Worm (Caenorhabditis elegans) whole organism, young adult: ENCODE data around the gene acly-1.

Source experiments
- F49E8.2 ChIP-seq: sonication (generic microtip); optimal IDR thresholded peaks from 3 replicates; lab custom pipeline; 2017; ENCODE audit warnings: missing genetic modification characterization, mild to moderate bottlenecking, missing compliant biosample characterization, antibody characterized with exemption, moderate library complexity; ENCODE audit not compliant: insufficient read depth
- ZK185.1 ChIP-seq: sonication (generic microtip); optimal IDR thresholded peaks from 2 replicates; lab custom pipeline; 2016; ENCODE audit warnings: mild to moderate bottlenecking, missing genetic modification characterization, missing compliant biosample characterization; ENCODE audit not compliant: poor library complexity, severe bottlenecking
- ceh-100 ChIP-seq: fragments of 200-800 bp; sonication (Bioruptor generic); IDR thresholded peaks from 2 replicates; pipeline ENCODE4 v1.3.6; 2022; ENCODE audit warnings: missing genetic modification reagents, missing genetic modification characterization, missing compliant biosample characterization
- efl-1 ChIP-seq: fragments of 150-350 bp; optimal IDR thresholded peaks from 2 replicates; lab custom pipeline; 2014; ENCODE audit warnings: missing biosample characterization, missing genetic modification reagents, missing genetic modification characterization
- lin-35 ChIP-seq, 3 experiments: fragments of 150-350 bp in 2 of 3; sonication (generic microtip) in 1 of 3; optimal IDR thresholded peaks; 2 replicates each; lab custom pipeline; 2014 to 2018; ENCODE audit warnings: missing biosample characterization in 3 of 3, missing genetic modification characterization in 3 of 3, missing genetic modification reagents in 3 of 3
- mxl-1 ChIP-seq: sonication (generic microtip); optimal IDR thresholded peaks from 2 replicates; lab custom pipeline; 2016; ENCODE audit warnings: missing genetic modification characterization, missing compliant biosample characterization
- nfya-1 ChIP-seq: sonication (generic microtip); optimal IDR thresholded peaks from 2 replicates; lab custom pipeline; 2017; ENCODE audit warnings: antibody characterized with exemption, missing compliant biosample characterization, missing genetic modification characterization, borderline replicate concordance; ENCODE audit not compliant: insufficient read depth
- nhr-80 ChIP-seq: sonication (generic microtip); optimal IDR thresholded peaks from 2 replicates; lab custom pipeline; 2016; ENCODE audit warnings: missing genetic modification characterization, missing compliant biosample characterization
- snpc-4 ChIP-seq, 5 experiments: fragments of 150-350 bp in 1 of 5; sonication (generic microtip) in 4 of 5; optimal IDR thresholded peaks; 2 replicates each; lab custom pipeline; 2014 to 2018; ENCODE audit warnings: missing genetic modification characterization in 5 of 5, missing biosample characterization in 3 of 5, antibody characterized with exemption in 2 of 5, mild to moderate bottlenecking in 2 of 5, missing compliant biosample characterization in 2 of 5, missing genotype in 2 of 5, moderate library complexity in 2 of 5, missing genetic modification reagents in 1 of 5
- ztf-3 ChIP-seq: fragments of 200-800 bp; sonication (Bioruptor generic); optimal IDR thresholded peaks from 2 replicates; lab custom pipeline; 2018; ENCODE audit warnings: mild to moderate bottlenecking, missing genetic modification characterization, missing compliant biosample characterization

DNA sequence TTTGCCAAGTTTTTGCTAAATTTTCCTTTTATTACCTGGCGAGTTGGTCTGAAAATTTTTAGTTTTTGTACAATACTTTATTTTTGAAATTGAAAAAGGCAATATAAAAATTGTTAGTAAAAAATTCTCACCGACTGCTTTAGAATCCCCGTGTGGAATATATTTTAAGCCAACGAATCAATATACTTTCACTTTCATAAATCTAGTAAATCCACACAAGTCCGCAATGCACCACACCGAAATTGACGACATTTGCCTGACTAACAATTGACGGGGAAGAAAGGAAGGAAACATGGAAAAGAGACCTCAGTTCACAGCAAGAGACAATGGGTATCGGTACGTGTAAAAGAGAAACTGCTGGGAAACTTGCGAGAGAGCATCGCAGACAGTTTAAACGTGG lies 20.2 kb downstream of the acly-1 start:
- TF ChIP-seq snpc-4 (GFP tag; optimal IDR thresholded peaks at IDR 0.05; lab: Kevin White, UChicago) (no peak), snpc-4 (tag; optimal IDR thresholded peaks at IDR 0.05; lab: Kevin White, UChicago) (no peak), mxl-1 (tag; lab: Kevin White, UChicago) (no peak), efl-1 (GFP tag; lab: Kevin White, UChicago) (no peak), ztf-3 (GFP tag; lab: Kevin White, UChicago) (no peak), F49E8.2 (no peak), nfya-1 (tag; lab: Kevin White, UChicago) (no peak), lin-35 (GFP tag; optimal IDR thresholded peaks at IDR 0.05; lab: Kevin White, UChicago) (no peak), ZK185.1 (tag; lab: Kevin White, UChicago) (no peak), ceh-100 (GFP tag; lab: Robert Waterston, UW) (no peak), nhr-80 (tag; lab: Kevin White, UChicago) (no peak)
